Worm (Caenorhabditis elegans): Measurements from ENCODE around the gene R07E5.6.
A peak's percentile ranks its signal among the peaks of the same experiment; 100 is the strongest.

The R07E5.6 gene

ce11 chrIII:4401142-4401541, 2.6 kb downstream of the R07E5.6 start, which contains the start of gene R07E5.15:
TSS of gene R07E5.15 (plus strand) at chrIII:4401442.
- TF ChIP-seq aha-1 (tag; optimal IDR thresholded peaks at IDR 0.05) = no peak
- TF ChIP-seq tlp-1 (tag; optimal IDR thresholded peaks at IDR 0.05) = no peak
- TF ChIP-seq ceh-63 (GFP tag; optimal IDR thresholded peaks at IDR 0.05) = no peak
- no peak for TF ChIP-seq grh-1 (GFP tag; IDR thresholded peaks at IDR 0.05)
- no peak for TF ChIP-seq ztf-11 (tag; optimal IDR thresholded peaks at IDR 0.05)
- no peak for TF ChIP-seq lin-13 (GFP tag; optimal IDR thresholded peaks at IDR 0.05)
- no peak for TF ChIP-seq nhr-20 (tag; optimal IDR thresholded peaks at IDR 0.05)
- no peak for TF ChIP-seq efl-1 (optimal IDR thresholded peaks at IDR 0.05)
- TF ChIP-seq efl-1 (GFP tag; optimal IDR thresholded peaks at IDR 0.05 in 1 of 2) = no peak
- no peak for TF ChIP-seq sup-37 (GFP tag; optimal IDR thresholded peaks at IDR 0.05)
- TF ChIP-seq skn-1 (tag; optimal IDR thresholded peaks at IDR 0.05) = no peak
- TF ChIP-seq snu-23 (GFP tag; optimal IDR thresholded peaks at IDR 0.05) = no peak
- TF ChIP-seq fkh-4 (tag; optimal IDR thresholded peaks at IDR 0.05; ENCODE audit: borderline replicate concordance) = no peak
- no peak for TF ChIP-seq mep-1 (tag; optimal IDR thresholded peaks at IDR 0.05)
- no peak for TF ChIP-seq ceh-8 (GFP tag; optimal IDR thresholded peaks at IDR 0.05)
- no peak for TF ChIP-seq hlh-4 (tag; optimal IDR thresholded peaks at IDR 0.05)
- TF ChIP-seq zag-1 (tag; optimal IDR thresholded peaks at IDR 0.05) = no peak
- TF ChIP-seq lin-39 (tag; optimal IDR thresholded peaks at IDR 0.05) = no peak
- TF ChIP-seq elt-3 (tag; optimal IDR thresholded peaks at IDR 0.05) = no peak
- no peak for TF ChIP-seq lin-35 (GFP tag; optimal IDR thresholded peaks at IDR 0.05)
- TF ChIP-seq swsn-7 (tag; optimal IDR thresholded peaks at IDR 0.05) = no peak

ce11 chrIII:4404339-4404836, 5.8 kb downstream of the R07E5.6 start, which contains the start of the genes R07E5.17 and snfc-5:
TSS of gene R07E5.17 (minus strand) at chrIII:4404436.
TSS of gene snfc-5 (plus strand) at chrIII:4404786.
- TF ChIP-seq zip-4 (GFP tag; optimal IDR thresholded peaks at IDR 0.05) = no peak
- TF ChIP-seq rnt-1 (tag; optimal IDR thresholded peaks at IDR 0.05) = no peak
- TF ChIP-seq ceh-90 (tag; optimal IDR thresholded peaks at IDR 0.05) = no peak
- no peak for TF ChIP-seq ama-1 (optimal IDR thresholded peaks at IDR 0.05)
- TF ChIP-seq nhr-11 (tag; optimal IDR thresholded peaks at IDR 0.05) = no peak
- TF ChIP-seq mef-2 (tag; optimal IDR thresholded peaks at IDR 0.05) = no peak
- no peak for TF ChIP-seq nhr-84 (tag; optimal IDR thresholded peaks at IDR 0.05)
- TF ChIP-seq sptf-1 (tag; optimal IDR thresholded peaks at IDR 0.05) = no peak
- TF ChIP-seq fos-1 (tag; optimal IDR thresholded peaks at IDR 0.05) = peak; percentile 2
- TF ChIP-seq aly-2 (tag; optimal IDR thresholded peaks at IDR 0.05) = no peak
- no peak for TF ChIP-seq tlp-1 (tag; optimal IDR thresholded peaks at IDR 0.05)
- TF ChIP-seq sup-37 (GFP tag; optimal IDR thresholded peaks at IDR 0.05) = no peak
- TF ChIP-seq ces-1 (GFP tag; optimal IDR thresholded peaks at IDR 0.05) = no peak
- TF ChIP-seq F16B12.6 (tag; optimal IDR thresholded peaks at IDR 0.05) = peak; percentile 46
- TF ChIP-seq hpl-2 (GFP tag; optimal IDR thresholded peaks at IDR 0.05) = no peak
- TF ChIP-seq grh-1 (GFP tag; IDR thresholded peaks at IDR 0.05) = no peak
- TF ChIP-seq C16A3.4 (tag; optimal IDR thresholded peaks at IDR 0.05) = peak; percentile 55
- no peak for TF ChIP-seq elt-3 (tag; optimal IDR thresholded peaks at IDR 0.05)
- no peak for TF ChIP-seq tbx-2 (tag; optimal IDR thresholded peaks at IDR 0.05)
- TF ChIP-seq snpc-4 (tag; optimal IDR thresholded peaks at IDR 0.05) = peak; percentile 18
- TF ChIP-seq lsy-2 (tag; optimal IDR thresholded peaks at IDR 0.05) = peak; percentile 26 to 78
- TF ChIP-seq ztf-4 (tag; optimal IDR thresholded peaks at IDR 0.05) = no peak
- no peak for TF ChIP-seq nhr-28 (tag; optimal IDR thresholded peaks at IDR 0.05)
- no peak for TF ChIP-seq isw-1 (GFP tag; IDR thresholded peaks at IDR 0.05)
- TF ChIP-seq skn-1 (tag; optimal IDR thresholded peaks at IDR 0.05) = peak; percentile 59
- TF ChIP-seq ets-5 (GFP tag; IDR thresholded peaks at IDR 0.05) = no peak
- no peak for TF ChIP-seq pax-3 (tag; optimal IDR thresholded peaks at IDR 0.05)
- peak; percentile 4 for TF ChIP-seq nhr-77 (tag; optimal IDR thresholded peaks at IDR 0.05)
- no peak for TF ChIP-seq unc-30 (tag; optimal IDR thresholded peaks at IDR 0.05)
- peak; percentile 59 for TF ChIP-seq mep-1 (tag; optimal IDR thresholded peaks at IDR 0.05)
- no peak for TF ChIP-seq hlh-17 (GFP tag; optimal IDR thresholded peaks at IDR 0.05; ENCODE audit: borderline replicate concordance)
- TF ChIP-seq lin-15B (tag; optimal IDR thresholded peaks at IDR 0.05) = peak; percentile 54
- no peak for TF ChIP-seq dsc-1 (tag; optimal IDR thresholded peaks at IDR 0.05)
- no peak for TF ChIP-seq C34B4.2 (tag; optimal IDR thresholded peaks at IDR 0.05)
- TF ChIP-seq pag-3 (tag; optimal IDR thresholded peaks at IDR 0.05; ENCODE audit: borderline replicate concordance, insufficient read depth) = no peak
- no peak for TF ChIP-seq fkh-4 (tag; optimal IDR thresholded peaks at IDR 0.05; ENCODE audit: borderline replicate concordance)
- TF ChIP-seq mdl-1 (tag; optimal IDR thresholded peaks at IDR 0.05) = peak in 1 of 2 experiments; percentile 46
- no peak for TF ChIP-seq unc-98 (GFP tag; IDR thresholded peaks at IDR 0.05)
- TF ChIP-seq nhr-12 (tag; optimal IDR thresholded peaks at IDR 0.05) = no peak
